Worm (Caenorhabditis elegans): ENCODE measurements around the gene txt-2.

txt-2 gene

ce11 chrV:206814-207213 is 33.5 kb downstream of the txt-2 start:
- no peak for TF ChIP-seq B0310.2 (tag; optimal IDR thresholded peaks at IDR 0.05)
- TF ChIP-seq flt-1 (GFP tag; IDR thresholded peaks at IDR 0.05): no peak
- no peak for TF ChIP-seq aly-1 (tag; optimal IDR thresholded peaks at IDR 0.05)
- TF ChIP-seq hnd-1 (tag; optimal IDR thresholded peaks at IDR 0.05): no peak
- no peak for TF ChIP-seq F13C5.2 (tag; optimal IDR thresholded peaks at IDR 0.05)
- no peak for TF ChIP-seq ama-1 (optimal IDR thresholded peaks at IDR 0.05)
- TF ChIP-seq ceh-13 (GFP tag; optimal IDR thresholded peaks at IDR 0.05): no peak
- TF ChIP-seq sea-1 (GFP tag; conservative IDR thresholded peaks at IDR 0.05): no peak
- no peak for TF ChIP-seq ceh-36 (tag; optimal IDR thresholded peaks at IDR 0.05)
- no peak for TF ChIP-seq pes-1 (GFP tag; IDR thresholded peaks at IDR 0.05)

- TF ChIP-seq B0310.2 (tag; optimal IDR thresholded peaks at IDR 0.05) (no peak), F13C5.2 (tag; optimal IDR thresholded peaks at IDR 0.05) (no peak)
These were observed 36.4 kb downstream of the txt-2 start, which contains the start of gene lec-12 for ce11 chrV:203855-204432. Gene lec-12, plus strand, starts transcription at chrV:204382.

- TF ChIP-seq ceh-36 (tag; optimal IDR thresholded peaks at IDR 0.05): no peak
- no peak for TF ChIP-seq ets-7 (tag; optimal IDR thresholded peaks at IDR 0.05)
- TF ChIP-seq hnd-1 (tag; optimal IDR thresholded peaks at IDR 0.05): no peak
- TF ChIP-seq pes-1 (GFP tag; IDR thresholded peaks at IDR 0.05): no peak
- TF ChIP-seq hmbx-1 (tag; optimal IDR thresholded peaks at IDR 0.05): no peak
- TF ChIP-seq hmg-4 (GFP tag; optimal IDR thresholded peaks at IDR 0.05): no peak
These were observed 39.0 kb downstream of the txt-2 start, which contains the start of gene trpp-1 for ce11 chrV:201300-201699. Gene trpp-1, plus strand, starts transcription at chrV:201600.

DNA sequence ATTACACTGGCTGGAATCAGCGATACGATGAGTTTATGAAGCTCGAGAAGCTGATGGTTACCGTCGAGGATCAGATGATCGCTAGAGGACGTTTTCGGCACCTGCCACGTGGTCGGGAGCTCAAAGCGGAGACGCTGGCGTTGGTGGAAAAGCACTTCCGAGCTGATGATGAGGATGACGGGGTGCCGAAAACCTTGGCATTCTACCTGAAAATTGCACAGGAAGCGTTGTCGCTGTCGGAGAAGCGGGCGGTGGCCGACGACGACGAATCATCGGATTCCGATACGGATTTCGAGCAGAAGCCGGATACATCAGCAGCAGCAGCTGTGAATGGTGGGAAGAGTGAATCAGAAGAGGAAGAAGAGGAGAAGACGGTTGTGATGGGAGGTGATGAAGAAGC is 45.5 kb downstream of the txt-2 start:
- TF ChIP-seq aly-1 (tag; optimal IDR thresholded peaks at IDR 0.05) (no peak), hmg-4 (GFP tag; optimal IDR thresholded peaks at IDR 0.05) (no peak), ets-7 (tag; optimal IDR thresholded peaks at IDR 0.05) (no peak), pes-1 (GFP tag; IDR thresholded peaks at IDR 0.05) (no peak), scrt-1 (GFP tag; IDR thresholded peaks at IDR 0.05) (no peak), ama-1 (optimal IDR thresholded peaks at IDR 0.05) (no peak), sea-1 (GFP tag; conservative IDR thresholded peaks at IDR 0.05) (no peak), ceh-13 (GFP tag; optimal IDR thresholded peaks at IDR 0.05) (no peak), hmbx-1 (tag; optimal IDR thresholded peaks at IDR 0.05) (no peak), tbx-11 (GFP tag; IDR thresholded peaks at IDR 0.05) (no peak), hnd-1 (tag; optimal IDR thresholded peaks at IDR 0.05) (no peak), ceh-36 (tag; optimal IDR thresholded peaks at IDR 0.05) (no peak), tbx-37 (GFP tag; conservative IDR thresholded peaks at IDR 0.05) (no peak), flt-1 (GFP tag; IDR thresholded peaks at IDR 0.05) (no peak), tra-4 (tag; optimal IDR thresholded peaks at IDR 0.05) (no peak), F13C5.2 (tag; optimal IDR thresholded peaks at IDR 0.05) (no peak), B0310.2 (tag; optimal IDR thresholded peaks at IDR 0.05) (no peak)

DNA sequence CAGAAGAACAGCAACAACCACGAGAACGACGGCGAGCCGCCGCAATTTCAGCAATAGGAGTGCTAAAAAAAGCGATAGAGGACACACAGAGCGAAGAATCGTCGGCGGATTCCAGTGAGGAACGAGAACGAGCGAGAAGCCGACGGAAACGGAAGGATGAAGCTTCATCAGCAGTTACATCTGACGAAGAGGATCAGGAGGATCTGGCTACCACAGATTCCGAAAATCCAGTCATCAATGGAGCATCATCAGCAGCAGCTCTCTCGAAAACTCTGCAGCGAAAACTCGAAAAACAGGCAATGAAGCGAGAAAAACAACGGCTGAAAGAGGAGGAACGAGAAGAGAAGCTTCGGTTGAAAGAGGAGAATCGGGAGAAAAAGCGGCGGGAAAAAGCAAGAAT is 50.9 kb downstream of the txt-2 start:
- no peak for TF ChIP-seq tbx-37 (GFP tag; conservative IDR thresholded peaks at IDR 0.05)
- TF ChIP-seq F13C5.2 (tag; optimal IDR thresholded peaks at IDR 0.05): no peak
- TF ChIP-seq aly-1 (tag; optimal IDR thresholded peaks at IDR 0.05): no peak
- TF ChIP-seq tbx-11 (GFP tag; IDR thresholded peaks at IDR 0.05): no peak
- no peak for TF ChIP-seq ets-7 (tag; optimal IDR thresholded peaks at IDR 0.05)
- TF ChIP-seq scrt-1 (GFP tag; IDR thresholded peaks at IDR 0.05): no peak
- TF ChIP-seq ama-1 (optimal IDR thresholded peaks at IDR 0.05): no peak
- TF ChIP-seq ceh-13 (GFP tag; optimal IDR thresholded peaks at IDR 0.05): no peak
- no peak for TF ChIP-seq hmbx-1 (tag; optimal IDR thresholded peaks at IDR 0.05)
- no peak for TF ChIP-seq pes-1 (GFP tag; IDR thresholded peaks at IDR 0.05)
- TF ChIP-seq hmg-4 (GFP tag; optimal IDR thresholded peaks at IDR 0.05): no peak
- no peak for TF ChIP-seq ceh-36 (tag; optimal IDR thresholded peaks at IDR 0.05)
- no peak for TF ChIP-seq flt-1 (GFP tag; IDR thresholded peaks at IDR 0.05)
- TF ChIP-seq hnd-1 (tag; optimal IDR thresholded peaks at IDR 0.05): no peak
- TF ChIP-seq sea-1 (GFP tag; conservative IDR thresholded peaks at IDR 0.05): no peak
- TF ChIP-seq tra-4 (tag; optimal IDR thresholded peaks at IDR 0.05): no peak
- no peak for TF ChIP-seq B0310.2 (tag; optimal IDR thresholded peaks at IDR 0.05)
